Worm (Caenorhabditis elegans) whole organism, L4 larva: ENCODE data around the gene pals-18.

Source experiments
- F10B5.3 ChIP-seq: sonication (generic microtip); optimal IDR thresholded peaks from 2 replicates; lab custom pipeline; 2016; ENCODE audit warnings: mild to moderate bottlenecking, missing genetic modification characterization, missing compliant biosample characterization
- F26F4.8 ChIP-seq: fragments of 200-800 bp; sonication (Bioruptor generic); conservative IDR thresholded peaks from 2 replicates; pipeline ENCODE4 v1.3.6; 2022; ENCODE audit warnings: missing genetic modification characterization, missing compliant biosample characterization
- F49E8.2 ChIP-seq: sonication (generic microtip); optimal IDR thresholded peaks from 2 replicates; lab custom pipeline; 2016; ENCODE audit warnings: missing compliant biosample characterization, mild to moderate bottlenecking, missing genetic modification characterization, borderline replicate concordance
- R02D3.7 ChIP-seq: fragments of 150-350 bp; sonication (generic microtip); optimal IDR thresholded peaks from 3 replicates; lab custom pipeline; 2014; ENCODE audit warnings: missing biosample characterization, missing genetic modification characterization
- T20F7.1 ChIP-seq: fragments of 200-800 bp; sonication (Bioruptor generic); optimal IDR thresholded peaks from 2 replicates; lab custom pipeline; 2018; ENCODE audit warnings: mild to moderate bottlenecking, missing genetic modification characterization, missing compliant biosample characterization
- Y105C5A.15 ChIP-seq: fragments of 200-800 bp; sonication (Bioruptor generic); IDR thresholded peaks from 2 replicates; pipeline ENCODE4 v1.3.6; 2022; ENCODE audit warnings: missing genetic modification characterization, missing compliant biosample characterization
- Y75B8A.6 ChIP-seq: fragments of 200-800 bp; sonication (Bioruptor generic); IDR thresholded peaks from 2 replicates; pipeline ENCODE4 v1.3.6; 2022; ENCODE audit warnings: missing genetic modification reagents, missing genetic modification characterization, missing compliant biosample characterization
- ZK546.5 ChIP-seq, 2 experiments: sonication (generic microtip); optimal IDR thresholded peaks; 2 replicates each; lab custom pipeline; 2017; ENCODE audit warnings: missing biosample characterization in 2 of 2, missing genetic modification characterization in 2 of 2
- aha-1 ChIP-seq: fragments of 150-350 bp; peaks from one replicate; lab custom pipeline; 2014; ENCODE audit warnings: missing biosample characterization, missing genetic modification characterization
- aly-2 ChIP-seq: sonication (generic microtip); optimal IDR thresholded peaks from 2 replicates; lab custom pipeline; 2018; ENCODE audit warnings: missing biosample characterization, missing genetic modification characterization
- arid-1 ChIP-seq: fragments of 200-800 bp; sonication (Bioruptor generic); conservative IDR thresholded peaks from 2 replicates; pipeline ENCODE4 v1.3.6; 2022; ENCODE audit warnings: missing genetic modification reagents, missing genetic modification characterization, missing compliant biosample characterization
- attf-4 ChIP-seq: sonication (generic microtip); optimal IDR thresholded peaks from 3 replicates; lab custom pipeline; 2017; ENCODE audit warnings: missing biosample characterization, missing genetic modification characterization
- ceh-20 ChIP-seq: fragments of 200-800 bp; sonication (Bioruptor generic); IDR thresholded peaks from 2 replicates; pipeline ENCODE4 v1.3.6; 2022; ENCODE audit warnings: missing genetic modification reagents, missing genetic modification characterization, missing compliant biosample characterization
- ceh-28 ChIP-seq: fragments of 150-350 bp; optimal IDR thresholded peaks from 2 replicates; lab custom pipeline; 2014; ENCODE audit warnings: missing biosample characterization, missing genetic modification reagents, missing genetic modification characterization
- ceh-44 ChIP-seq: fragments of 200-800 bp; sonication (Bioruptor generic); IDR thresholded peaks from 2 replicates; pipeline ENCODE4 v1.3.6; 2022; ENCODE audit warnings: missing genetic modification reagents, missing genetic modification characterization, missing compliant biosample characterization
- ceh-62 ChIP-seq: sonication (generic microtip); optimal IDR thresholded peaks from 2 replicates; lab custom pipeline; 2017; ENCODE audit warnings: missing biosample characterization, missing genetic modification characterization
- cey-2 ChIP-seq: sonication (generic microtip); optimal IDR thresholded peaks from 3 replicates; lab custom pipeline; 2017; ENCODE audit warnings: missing genetic modification characterization, mild to moderate bottlenecking, missing compliant biosample characterization, antibody characterized with exemption, borderline replicate concordance; ENCODE audit not compliant: insufficient read depth
- daf-12 ChIP-seq: fragments of 150-350 bp; optimal IDR thresholded peaks from 2 replicates; lab custom pipeline; 2014; ENCODE audit warnings: missing biosample characterization, missing genetic modification reagents, missing genetic modification characterization
- daf-19 ChIP-seq: fragments of 200-800 bp; sonication (Bioruptor generic); conservative IDR thresholded peaks from 2 replicates; pipeline ENCODE4 v1.3.6; 2022; ENCODE audit warnings: missing genetic modification characterization, missing compliant biosample characterization
- daf-8 ChIP-seq: fragments of 200-800 bp; sonication (Bioruptor generic); IDR thresholded peaks from 2 replicates; pipeline ENCODE4 v1.3.6; 2022; ENCODE audit warnings: missing genetic modification characterization, missing compliant biosample characterization
- dpl-1 ChIP-seq: fragments of 150-350 bp; optimal IDR thresholded peaks from 2 replicates; lab custom pipeline; 2014; ENCODE audit warnings: missing biosample characterization, missing genetic modification reagents, missing genetic modification characterization
- hlh-11 ChIP-seq: fragments of 200-800 bp; sonication (Bioruptor generic); optimal IDR thresholded peaks from 2 replicates; lab custom pipeline; 2018; ENCODE audit warnings: mild to moderate bottlenecking, missing genetic modification characterization, missing compliant biosample characterization
- lin-15B ChIP-seq: fragments of 150-350 bp; sonication (generic microtip); optimal IDR thresholded peaks from 3 replicates; lab custom pipeline; 2014; ENCODE audit warnings: missing biosample characterization, missing genetic modification characterization
- lin-38 ChIP-seq: fragments of 200-800 bp; sonication (Bioruptor generic); IDR thresholded peaks from 2 replicates; pipeline ENCODE4 v1.3.6; 2022; ENCODE audit warnings: missing genetic modification reagents, missing genetic modification characterization, missing compliant biosample characterization
- lir-3 ChIP-seq: sonication (generic microtip); optimal IDR thresholded peaks from 2 replicates; lab custom pipeline; 2016; ENCODE audit warnings: mild to moderate bottlenecking, missing genetic modification characterization, missing compliant biosample characterization
- madf-9 ChIP-seq: fragments of 200-800 bp; sonication (Bioruptor generic); conservative IDR thresholded peaks from 2 replicates; pipeline ENCODE4 v1.3.6; 2022; ENCODE audit warnings: missing genetic modification reagents, missing genetic modification characterization, missing compliant biosample characterization
- mep-1 ChIP-seq: fragments of 150-350 bp; sonication (generic microtip); optimal IDR thresholded peaks from 3 replicates; lab custom pipeline; 2014; ENCODE audit warnings: missing biosample characterization, missing genetic modification characterization
- mxl-2 ChIP-seq: fragments of 200-800 bp; sonication (Bioruptor generic); conservative IDR thresholded peaks from 2 replicates; pipeline ENCODE4 v1.3.6; 2022; ENCODE audit warnings: missing genetic modification reagents, missing genetic modification characterization, missing compliant biosample characterization
- nhr-102 ChIP-seq: sonication (generic microtip); optimal IDR thresholded peaks from 2 replicates; lab custom pipeline; 2016; ENCODE audit warnings: mild to moderate bottlenecking, missing genetic modification characterization, moderate library complexity, missing compliant biosample characterization
- nhr-237 ChIP-seq: sonication (generic microtip); optimal IDR thresholded peaks from 2 replicates; lab custom pipeline; 2017; ENCODE audit warnings: missing biosample characterization, missing genetic modification characterization
- nhr-25 ChIP-seq: sonication (generic microtip); optimal IDR thresholded peaks from 2 replicates; lab custom pipeline; 2017; ENCODE audit warnings: missing genetic modification characterization, mild to moderate bottlenecking, missing compliant biosample characterization, antibody characterized with exemption, moderate library complexity, borderline replicate concordance; ENCODE audit not compliant: insufficient read depth
- nhr-6 ChIP-seq: fragments of 150-350 bp; optimal IDR thresholded peaks from 2 replicates; lab custom pipeline; 2014; ENCODE audit warnings: missing biosample characterization, missing genetic modification characterization
- nhr-76 ChIP-seq: fragments of 150-350 bp; optimal IDR thresholded peaks from 2 replicates; lab custom pipeline; 2014; ENCODE audit warnings: missing biosample characterization, missing genetic modification characterization
- nhr-77 ChIP-seq: fragments of 150-350 bp; optimal IDR thresholded peaks from 2 replicates; lab custom pipeline; 2014; ENCODE audit warnings: missing biosample characterization, missing genetic modification characterization
- pha-4 ChIP-seq, 2 experiments: fragments of 150-350 bp in 1 of 2; fragments of 200-800 bp in 1 of 2; sonication (Bioruptor generic) in 1 of 2; IDR thresholded peaks in 1 of 2; optimal IDR thresholded peaks in 1 of 2; 2 replicates each; pipeline versions ENCODE4 v1.3.6 to Lab custom; 2014 to 2022; ENCODE audit warnings: missing genetic modification characterization in 2 of 2, missing genetic modification reagents in 2 of 2, missing biosample characterization in 1 of 2, missing compliant biosample characterization in 1 of 2
- php-3 ChIP-seq: fragments of 200-800 bp; sonication (Bioruptor generic); IDR thresholded peaks from 2 replicates; pipeline ENCODE4 v1.3.6; 2022; ENCODE audit warnings: missing genetic modification reagents, missing genetic modification characterization, missing compliant biosample characterization
- pqm-1 ChIP-seq: sonication (generic microtip); optimal IDR thresholded peaks from 2 replicates; lab custom pipeline; 2017; ENCODE audit warnings: missing biosample characterization, missing genetic modification characterization
- set-16 ChIP-seq: fragments of 200-800 bp; sonication (Bioruptor generic); IDR thresholded peaks from 2 replicates; pipeline ENCODE4 v1.3.6; 2022; ENCODE audit warnings: missing genetic modification reagents, missing genetic modification characterization, missing compliant biosample characterization
- tag-97 ChIP-seq: fragments of 200-800 bp; sonication (Bioruptor generic); IDR thresholded peaks from 2 replicates; pipeline ENCODE4 v1.3.6; 2022; ENCODE audit warnings: missing genetic modification characterization, missing compliant biosample characterization
- tra-1 ChIP-seq: fragments of 200-800 bp; sonication (Bioruptor generic); IDR thresholded peaks from 2 replicates; pipeline ENCODE4 v1.3.6; 2022; ENCODE audit warnings: missing genetic modification reagents, missing genetic modification characterization, missing compliant biosample characterization
- unc-39 ChIP-seq: sonication (generic microtip); optimal IDR thresholded peaks from 2 replicates; lab custom pipeline; 2017; ENCODE audit warnings: missing biosample characterization, missing genetic modification characterization
- zag-1 ChIP-seq: fragments of 150-350 bp; optimal IDR thresholded peaks from 2 replicates; lab custom pipeline; 2014; ENCODE audit warnings: missing biosample characterization, missing genetic modification characterization
- zfp-3 ChIP-seq: fragments of 200-800 bp; sonication (Bioruptor generic); conservative IDR thresholded peaks from 2 replicates; pipeline ENCODE4 v1.3.6; 2022; ENCODE audit warnings: missing genetic modification reagents, missing genetic modification characterization, missing compliant biosample characterization
- ztf-11 ChIP-seq: fragments of 150-350 bp; optimal IDR thresholded peaks from 2 replicates; lab custom pipeline; 2014; ENCODE audit warnings: missing biosample characterization, missing genetic modification characterization

The pals-18 gene

ce11 chrIII:1419700-1420356, 16.6 kb downstream of the pals-18 start (continued):
- TF ChIP-seq Y105C5A.15 (peak; percentile 94), T20F7.1 (GFP tag; lab: Kevin White, UChicago) (peak; percentile 86), nhr-25 (peak; percentile 51), Y75B8A.6 (GFP tag; lab: Robert Waterston, UW) (peak; percentile 90), lin-38 (GFP tag; lab: Robert Waterston, UW) (peak; percentile 88), attf-4 (peak; percentile 40), daf-12 (tag; lab: Kevin White, UChicago) (no peak), hlh-11 (tag; lab: Kevin White, UChicago) (peak; percentile 57), aly-2 (peak; percentile 97), nhr-76 (tag; lab: Kevin White, UChicago) (no peak), lin-15B (peak; percentile 23), ZK546.5 (tag; optimal IDR thresholded peaks at IDR 0.05; lab: Kevin White, UChicago) (peak in 1 of 2 experiments; percentile 83), tra-1 (GFP tag; lab: Robert Waterston, UW) (peak; percentile 73; the same call in 1 of the 2 replicates), ceh-44 (GFP tag; lab: Robert Waterston, UW) (no peak), pqm-1 (tag; lab: Kevin White, UChicago) (no peak), F10B5.3 (peak; percentile 38), nhr-237 (no peak), ceh-20 (GFP tag; lab: Robert Waterston, UW) (peak; percentile 9; the same call in 1 of the 2 replicates), daf-8 (GFP tag; lab: Robert Waterston, UW) (no peak), cey-2 (tag; lab: Kevin White, UChicago) (no peak), nhr-77 (tag; lab: Kevin White, UChicago) (peak; percentile 90), zfp-3 (GFP tag; lab: Robert Waterston, UW) (peak; percentile 93)

- TF ChIP-seq aha-1 (tag; lab: Kevin White, UChicago) (peak; percentile 20), set-16 (GFP tag; lab: Robert Waterston, UW) (peak; percentile 31; the same call in 1 of the 2 replicates), ceh-28 (tag; lab: Kevin White, UChicago) (peak; percentile 69)
- TF ChIP-seq, all 104 proteins: peak for 3; not testable (repeated sequence) for 101
These were observed 17.2 kb downstream of the pals-18 start for ce11 chrIII:1420357-1420814.

- TF ChIP-seq pha-4 (GFP tag; IDR thresholded peaks at IDR 0.05; lab: Robert Waterston, UW): no peak
- TF ChIP-seq pha-4 (tag; optimal IDR thresholded peaks at IDR 0.05; lab: Kevin White, UChicago): no peak
- TF ChIP-seq set-16 (GFP tag; lab: Robert Waterston, UW): peak; percentile 76
These were observed 18.2 kb downstream of the pals-18 start for ce11 chrIII:1421436-1421835.

ce11 chrIII:1424305-1424704, 21.1 kb downstream of the pals-18 start:
- TF ChIP-seq daf-19 (GFP tag; lab: Robert Waterston, UW) (no peak), ztf-11 (no peak), T20F7.1 (GFP tag; lab: Kevin White, UChicago) (peak; percentile 19), lin-15B (no peak), set-16 (GFP tag; lab: Robert Waterston, UW) (peak; percentile 90), F26F4.8 (peak; percentile 68; the same call in 1 of the 2 replicates), ceh-62 (tag; lab: Kevin White, UChicago) (no peak), mep-1 (tag; lab: Kevin White, UChicago) (peak; percentile 76), madf-9 (GFP tag; lab: Robert Waterston, UW) (peak; percentile 88), nhr-6 (tag; lab: Kevin White, UChicago) (no peak), ceh-44 (GFP tag; lab: Robert Waterston, UW) (peak; percentile 82; the same call in 1 of the 2 replicates), tag-97 (GFP tag; lab: Robert Waterston, UW) (no peak), zag-1 (tag; lab: Kevin White, UChicago) (no peak), F10B5.3 (no peak), F49E8.2 (tag; lab: Kevin White, UChicago) (peak; percentile 43), nhr-77 (tag; lab: Kevin White, UChicago) (peak; percentile 39), nhr-102 (tag; lab: Kevin White, UChicago) (peak; percentile 54), dpl-1 (GFP tag; lab: Kevin White, UChicago) (peak; percentile 60), mxl-2 (GFP tag; lab: Robert Waterston, UW) (0 out of 2 replicates have a peak, but pooled peaks have one; percentile 33), arid-1 (GFP tag; lab: Robert Waterston, UW) (peak; percentile 92), php-3 (GFP tag; lab: Robert Waterston, UW) (peak; percentile 67; the same call in 1 of the 2 replicates), lir-3 (tag; lab: Kevin White, UChicago) (no peak), R02D3.7 (tag; lab: Kevin White, UChicago) (no peak), unc-39 (tag; lab: Kevin White, UChicago) (no peak)
